Fruit fly (Drosophila melanogaster) whole organism, embryonic: Measurements from ENCODE around the gene CG10140.

Source experiments
- Antp ChIP-seq: fragments of 200-800 bp; sonication (Bioruptor generic); optimal IDR thresholded peaks from 3 replicates; lab custom pipeline; 2016; ENCODE audit warnings: missing biosample characterization, missing genetic modification characterization
- Atf3 ChIP-seq: fragments of 200-800 bp; sonication (Bioruptor generic); optimal IDR thresholded peaks from 3 replicates; lab custom pipeline; 2016; ENCODE audit warnings: missing biosample characterization, missing genetic modification characterization
- Atf6 ChIP-seq: fragments of 200-800 bp; sonication (Bioruptor generic); IDR thresholded peaks from 2 replicates; pipeline ENCODE4 v1.3.6; 2022; ENCODE audit warnings: missing biosample characterization, missing genetic modification characterization
- Bteb2 ChIP-seq: fragments of 200-800 bp; sonication (Bioruptor generic); optimal IDR thresholded peaks from 2 replicates; lab custom pipeline; 2016; ENCODE audit warnings: missing biosample characterization, missing genetic modification characterization
- CG10321 ChIP-seq: fragments of 200-800 bp; sonication (Bioruptor generic); IDR thresholded peaks from 2 replicates; pipeline ENCODE4 v1.3.6; 2022; ENCODE audit warnings: missing biosample characterization, missing genetic modification characterization
- CG10366 ChIP-seq: fragments of 200-800 bp; sonication (Bioruptor generic); IDR thresholded peaks from 2 replicates; pipeline ENCODE4 v1.3.6; 2022; ENCODE audit warnings: missing biosample characterization, missing genetic modification characterization
- CG10543 ChIP-seq: fragments of 200-800 bp; sonication (Bioruptor generic); optimal IDR thresholded peaks from 3 replicates; lab custom pipeline; 2017; ENCODE audit warnings: missing biosample characterization, mild to moderate bottlenecking, missing genetic modification characterization, moderate library complexity
- CG10979 ChIP-seq: fragments of 200-800 bp; sonication (Bioruptor generic); optimal IDR thresholded peaks from 2 replicates; lab custom pipeline; 2018; ENCODE audit warnings: missing biosample characterization, mild to moderate bottlenecking, missing genetic modification characterization, moderate library complexity
- CG11085 ChIP-seq: fragments of 200-800 bp; sonication (Bioruptor generic); IDR thresholded peaks from 2 replicates; pipeline ENCODE4 v1.3.6; 2022; ENCODE audit warnings: missing biosample characterization, missing genetic modification characterization
- CG12769 ChIP-seq: fragments of 200-800 bp; sonication (Bioruptor generic); optimal IDR thresholded peaks from 2 replicates; lab custom pipeline; 2019; ENCODE audit warnings: missing biosample characterization, mild to moderate bottlenecking, missing genetic modification characterization, moderate library complexity
- CG13624 ChIP-seq: fragments of 200-800 bp; sonication (Bioruptor generic); optimal IDR thresholded peaks from 2 replicates; lab custom pipeline; 2016; ENCODE audit warnings: missing biosample characterization, missing genetic modification characterization
- CG13894 ChIP-seq: fragments of 200-800 bp; sonication (Bioruptor generic); optimal IDR thresholded peaks from 3 replicates; lab custom pipeline; 2018; ENCODE audit warnings: missing biosample characterization, mild to moderate bottlenecking, missing genetic modification characterization, moderate library complexity
- CG14441 ChIP-seq: fragments of 200-800 bp; sonication (Bioruptor generic); IDR thresholded peaks from 2 replicates; pipeline ENCODE4 v1.3.6; 2022; ENCODE audit warnings: missing biosample characterization, missing genetic modification characterization
- CG15269 ChIP-seq: fragments of 200-800 bp; sonication (Bioruptor generic); optimal IDR thresholded peaks from 2 replicates; lab custom pipeline; 2018; ENCODE audit warnings: missing biosample characterization, mild to moderate bottlenecking, missing genetic modification characterization, moderate library complexity
- CG17385 ChIP-seq: fragments of 200-800 bp; sonication (Bioruptor generic); optimal IDR thresholded peaks from 3 replicates; lab custom pipeline; 2018; ENCODE audit warnings: missing biosample characterization, mild to moderate bottlenecking, missing genetic modification characterization
- CG31365 ChIP-seq: fragments of 200-800 bp; sonication (Bioruptor generic); optimal IDR thresholded peaks from 2 replicates; lab custom pipeline; 2018; ENCODE audit warnings: missing biosample characterization, mild to moderate bottlenecking, missing genetic modification characterization
- CG34224 ChIP-seq: fragments of 200-800 bp; sonication (Bioruptor generic); IDR thresholded peaks from 3 replicates; pipeline ENCODE4 v1.3.6; 2022; ENCODE audit warnings: missing biosample characterization, missing genetic modification characterization; ENCODE audit not compliant: partially characterized antibody
- CG4854 ChIP-seq: fragments of 200-800 bp; sonication (Bioruptor generic); optimal IDR thresholded peaks from 2 replicates; lab custom pipeline; 2016; ENCODE audit warnings: missing biosample characterization, missing genetic modification characterization, inconsistent platforms
- CG8290 ChIP-seq, 3 experiments: fragments of 200-800 bp; sonication (Bioruptor generic); optimal IDR thresholded peaks; 2 replicates each; lab custom pipeline; 2016 to 2019; ENCODE audit warnings: missing biosample characterization in 3 of 3, missing genetic modification characterization in 3 of 3, mild to moderate bottlenecking in 2 of 3, moderate library complexity in 1 of 3
- CG8944 ChIP-seq: fragments of 200-800 bp; sonication (Bioruptor generic); optimal IDR thresholded peaks from 3 replicates; lab custom pipeline; 2016; ENCODE audit warnings: missing biosample characterization, missing genetic modification characterization
- D ChIP-seq, 2 experiments: fragments of 200-800 bp in 1 of 2; fragments of >200 bp in 1 of 2; sonication (Bioruptor generic) in 1 of 2; optimal IDR thresholded peaks; 2 replicates in 1 of 2; 3 replicates in 1 of 2; lab custom pipeline; 2017; ENCODE audit warnings: mild to moderate bottlenecking in 1 of 2, missing biosample characterization in 1 of 2, missing genetic modification characterization in 1 of 2, missing genetic modification reagents in 1 of 2
- Deaf1 ChIP-seq: fragments of 200-800 bp; optimal IDR thresholded peaks from 3 replicates; lab custom pipeline; 2019; ENCODE audit warnings: missing biosample characterization, mild to moderate bottlenecking, missing genetic modification characterization, moderate library complexity
- Drgx ChIP-seq: fragments of 200-800 bp; sonication (Bioruptor generic); IDR thresholded peaks from 2 replicates; pipeline ENCODE4 v1.3.6; 2022; ENCODE audit warnings: missing biosample characterization, missing genetic modification characterization
- Hmr ChIP-seq: fragments of 200-800 bp; sonication (Bioruptor generic); optimal IDR thresholded peaks from 3 replicates; lab custom pipeline; 2017; ENCODE audit warnings: mild to moderate bottlenecking, missing biosample characterization, missing genetic modification reagents, missing genetic modification characterization
- Max ChIP-seq: fragments of 200-800 bp; sonication (Bioruptor generic); optimal IDR thresholded peaks from 2 replicates; lab custom pipeline; 2016; ENCODE audit warnings: missing biosample characterization, mild to moderate bottlenecking, missing genetic modification characterization
- Opbp ChIP-seq: fragments of 200-800 bp; sonication (Bioruptor generic); IDR thresholded peaks from 3 replicates; pipeline ENCODE4 v1.3.6; 2022; ENCODE audit warnings: missing biosample characterization, missing genetic modification characterization; ENCODE audit not compliant: partially characterized antibody
- Rfx ChIP-seq: fragments of 200-800 bp; sonication (Bioruptor generic); IDR thresholded peaks from 2 replicates; pipeline ENCODE4 v1.3.6; 2022; ENCODE audit warnings: missing biosample characterization, missing genetic modification characterization
- Spps ChIP-seq: fragments of 200-800 bp; sonication (Bioruptor generic); optimal IDR thresholded peaks from 2 replicates; lab custom pipeline; 2018; ENCODE audit warnings: missing biosample characterization, mild to moderate bottlenecking, missing genetic modification characterization
- Trl ChIP-seq, 3 experiments: fragments of >200 bp in 2 of 3; fragments of 200-800 bp in 1 of 3; sonication (Bioruptor generic) in 1 of 3; optimal IDR thresholded peaks; 2 replicates in 1 of 3; 3 replicates in 2 of 3; lab custom pipeline; 2016 to 2017; ENCODE audit warnings: missing biosample characterization in 1 of 3, missing genetic modification characterization in 1 of 3
- ash1 ChIP-seq: fragments of 200-800 bp; sonication (Bioruptor generic); optimal IDR thresholded peaks from 2 replicates; lab custom pipeline; 2018; ENCODE audit warnings: missing biosample characterization, mild to moderate bottlenecking, missing genetic modification characterization
- az2 ChIP-seq: fragments of 200-800 bp; sonication (Bioruptor generic); optimal IDR thresholded peaks from 3 replicates; lab custom pipeline; 2016; ENCODE audit warnings: missing biosample characterization, missing genetic modification characterization
- chinmo ChIP-seq: fragments of 200-800 bp; sonication (Bioruptor generic); IDR thresholded peaks from 4 replicates; pipeline ENCODE4 v1.3.6; 2022; ENCODE audit warnings: missing biosample characterization, missing genetic modification characterization; ENCODE audit not compliant: partially characterized antibody
- dpn ChIP-seq, 2 experiments: fragments of 200-800 bp; sonication (Bioruptor generic); optimal IDR thresholded peaks; 3 replicates each; lab custom pipeline; 2016; ENCODE audit warnings: missing biosample characterization in 2 of 2, missing genetic modification characterization in 2 of 2
- fu2 ChIP-seq: fragments of 200-800 bp; sonication (Bioruptor generic); optimal IDR thresholded peaks from 2 replicates; lab custom pipeline; 2016; ENCODE audit warnings: missing biosample characterization, missing genetic modification characterization
- gem ChIP-seq: fragments of 200-800 bp; sonication (Bioruptor generic); optimal IDR thresholded peaks from 2 replicates; lab custom pipeline; 2019; ENCODE audit warnings: missing biosample characterization, mild to moderate bottlenecking, missing genetic modification characterization, moderate library complexity
- hbn ChIP-seq: fragments of 200-800 bp; sonication (Bioruptor generic); IDR thresholded peaks from 2 replicates; pipeline ENCODE4 v1.3.6; 2022; ENCODE audit warnings: missing biosample characterization, missing genetic modification characterization; ENCODE audit not compliant: partially characterized antibody
- mirr ChIP-seq: fragments of 200-800 bp; sonication (Bioruptor generic); optimal IDR thresholded peaks from 3 replicates; lab custom pipeline; 2018; ENCODE audit warnings: missing biosample characterization, mild to moderate bottlenecking, missing genetic modification characterization
- nom ChIP-seq: fragments of 200-800 bp; sonication (Bioruptor generic); optimal IDR thresholded peaks from 2 replicates; lab custom pipeline; 2017; ENCODE audit warnings: missing biosample characterization, missing genetic modification characterization, mild to moderate bottlenecking, moderate library complexity, missing genetic modification reagents
- odd ChIP-seq: fragments of 200-800 bp; sonication (Bioruptor generic); optimal IDR thresholded peaks from 2 replicates; lab custom pipeline; 2017; ENCODE audit warnings: missing biosample characterization, mild to moderate bottlenecking, missing genetic modification characterization
- pfk ChIP-seq: fragments of 200-800 bp; sonication (Bioruptor generic); optimal IDR thresholded peaks from 2 replicates; lab custom pipeline; 2018; ENCODE audit warnings: missing biosample characterization, mild to moderate bottlenecking, missing genetic modification characterization, moderate library complexity
- pita ChIP-seq: fragments of 200-800 bp; sonication (Bioruptor generic); optimal IDR thresholded peaks from 2 replicates; lab custom pipeline; 2017; ENCODE audit warnings: missing biosample characterization, mild to moderate bottlenecking, missing genetic modification characterization
- prd ChIP-seq, 3 experiments: fragments of >200 bp in 2 of 3; fragments of 200-800 bp in 1 of 3; sonication (Bioruptor generic) in 1 of 3; optimal IDR thresholded peaks in 2 of 3; IDR thresholded peaks in 1 of 3; 2 replicates in 2 of 3; 3 replicates in 1 of 3; pipeline versions ENCODE4 v1.3.6 to Lab custom; 2017 to 2022; ENCODE audit warnings: missing biosample characterization in 1 of 3, missing genetic modification characterization in 1 of 3
- rib ChIP-seq: fragments of 200-800 bp; sonication (Bioruptor generic); IDR thresholded peaks from 2 replicates; pipeline ENCODE4 v1.3.6; 2022; ENCODE audit warnings: missing biosample characterization, missing genetic modification characterization
- sr ChIP-seq: fragments of 200-800 bp; sonication (Bioruptor generic); IDR thresholded peaks from 3 replicates; pipeline ENCODE4 v1.3.6; 2022; ENCODE audit warnings: missing biosample characterization, missing genetic modification characterization
- unpg ChIP-seq: fragments of 200-800 bp; sonication (Bioruptor generic); optimal IDR thresholded peaks from 3 replicates; lab custom pipeline; 2018; ENCODE audit warnings: missing biosample characterization, mild to moderate bottlenecking, missing genetic modification characterization, moderate library complexity

The CG10140 gene

dm6 chr3L:13480241-13480627 lies 40.0 kb upstream of the CG10140 start:
- TF ChIP-seq CG8290 (GFP tag; optimal IDR thresholded peaks at IDR 0.05; lab: Kevin White, UChicago) (no peak), CG8290 (tag; optimal IDR thresholded peaks at IDR 0.05; lab: Kevin White, UChicago) (peak in 1 of 2 experiments; percentile 8), Atf3 (GFP tag; lab: Kevin White, UChicago) (no peak), chinmo (peak; percentile 84; the same call in 1 of the 4 replicates), CG11085 (GFP tag; lab: Robert Waterston, UW) (no peak), Opbp (0 out of 3 replicates have a peak, but pooled peaks have one; percentile 17), CG34224 (GFP tag; lab: Robert Waterston, UW) (peak; percentile 41; the same call in 2 of the 3 replicates), Trl (optimal IDR thresholded peaks at IDR 0.05; lab: Kevin White, UChicago) (peak in 1 of 2 experiments; percentile 55), Trl (GFP tag; optimal IDR thresholded peaks at IDR 0.05; lab: Kevin White, UChicago) (no peak), mirr (GFP tag; lab: Kevin White, UChicago) (peak; percentile 28), Drgx (GFP tag; lab: Robert Waterston, UW) (0 out of 2 replicates have a peak, but pooled peaks have one; percentile 6), CG14441 (GFP tag; lab: Robert Waterston, UW) (no peak), CG12769 (tag; lab: Kevin White, UChicago) (peak; percentile 9), hbn (GFP tag; lab: Robert Waterston, UW) (0 out of 2 replicates have a peak, but pooled peaks have one; percentile 23), CG13894 (tag; lab: Kevin White, UChicago) (peak; percentile 10), sr (GFP tag; lab: Robert Waterston, UW) (peak; percentile 14; the same call in 1 of the 3 replicates), Deaf1 (tag; lab: Kevin White, UChicago) (peak; percentile 84), Rfx (GFP tag; lab: Robert Waterston, UW) (peak; percentile 21; the same call in 1 of the 2 replicates), nom (GFP tag; lab: Kevin White, UChicago) (peak; percentile 38), rib (GFP tag; lab: Robert Waterston, UW) (peak; percentile 72; the same call in 1 of the 2 replicates), pita (GFP tag; lab: Kevin White, UChicago) (no peak), Atf6 (0 out of 2 replicates have a peak, but pooled peaks have one; percentile 9), Spps (tag; lab: Kevin White, UChicago) (no peak)

- TF ChIP-seq Hmr (peak; percentile 56), CG15269 (peak; percentile 64), prd (optimal IDR thresholded peaks at IDR 0.05; lab: Kevin White, UChicago) (no peak), prd (GFP tag; IDR thresholded peaks at IDR 0.05; lab: Robert Waterston, UW) (0 out of 3 replicates have a peak, but pooled peaks have one; percentile 38), CG31365 (tag; lab: Kevin White, UChicago) (no peak), fu2 (peak; percentile 25), Bteb2 (GFP tag; lab: Kevin White, UChicago) (peak; percentile 1), CG17385 (GFP tag; lab: Kevin White, UChicago) (peak; percentile 33), D (optimal IDR thresholded peaks at IDR 0.05; lab: Kevin White, UChicago) (no peak), D (GFP tag; optimal IDR thresholded peaks at IDR 0.05; lab: Kevin White, UChicago) (no peak), CG10543 (GFP tag; lab: Kevin White, UChicago) (peak; percentile 81), pfk (GFP tag; lab: Kevin White, UChicago) (no peak), unpg (GFP tag; lab: Kevin White, UChicago) (peak; percentile 31), CG13624 (peak; percentile 39), CG8944 (peak; percentile 8), az2 (peak; percentile 30), CG10366 (GFP tag; lab: Robert Waterston, UW) (0 out of 2 replicates have a peak, but pooled peaks have one; percentile 26), ash1 (GFP tag; lab: Kevin White, UChicago) (no peak), Max (GFP tag; lab: Kevin White, UChicago) (peak; percentile 37), CG4854 (GFP tag; lab: Kevin White, UChicago) (peak; percentile 23), dpn (GFP tag; optimal IDR thresholded peaks at IDR 0.05; lab: Kevin White, UChicago) (peak; percentile 35 to 53), odd (GFP tag; lab: Kevin White, UChicago) (peak; percentile 21), CG8290 (GFP tag; optimal IDR thresholded peaks at IDR 0.05; lab: Kevin White, UChicago) (no peak), CG8290 (tag; optimal IDR thresholded peaks at IDR 0.05; lab: Kevin White, UChicago) (peak in 1 of 2 experiments; percentile 42), CG10321 (GFP tag; lab: Robert Waterston, UW) (no peak), Antp (GFP tag; lab: Kevin White, UChicago) (peak; percentile 19), CG10979 (no peak), gem (peak; percentile 69)
Observed at dm6 chr3L:13479609-13480240, 39.5 kb upstream of the CG10140 start.
